Fruit fly (Drosophila melanogaster): ENCODE results near the gene CG13711.

The CG13711 gene

dm6 chr3L:4720510-4721157 is 37.0 kb upstream of the CG13711 start (continued):
- no peak for TF ChIP-seq sna (GFP tag; IDR thresholded peaks at IDR 0.05; ENCODE audit: partially characterized antibody)
- no peak for TF ChIP-seq MBD-R2 (GFP tag; IDR thresholded peaks at IDR 0.05)
- no peak for TF ChIP-seq usp (GFP tag; optimal IDR thresholded peaks at IDR 0.05)
- TF ChIP-seq CG15269 (tag; optimal IDR thresholded peaks at IDR 0.05) = peak; percentile 42
- TF ChIP-seq grau (tag; optimal IDR thresholded peaks at IDR 0.05) = peak; percentile 46
- peak; percentile 5 for TF ChIP-seq CG4424 (GFP tag; optimal IDR thresholded peaks at IDR 0.05)
- TF ChIP-seq NFAT (GFP tag; IDR thresholded peaks at IDR 0.05) = no peak
- peak; percentile 5 for TF ChIP-seq Abd-B (GFP tag; optimal IDR thresholded peaks at IDR 0.05)
- 0 out of 2 replicates have a peak, but pooled peaks have one; percentile 35 for TF ChIP-seq stc (GFP tag; IDR thresholded peaks at IDR 0.05)
- peak; percentile 19; the same call in 1 of the 2 replicates for TF ChIP-seq CG5953 (GFP tag; IDR thresholded peaks at IDR 0.05)
- peak; percentile 6; the same call in 1 of the 2 replicates for TF ChIP-seq Ada2b (GFP tag; IDR thresholded peaks at IDR 0.05)
- no peak for TF ChIP-seq sug (tag; optimal IDR thresholded peaks at IDR 0.05)
- TF ChIP-seq run (tag; optimal IDR thresholded peaks at IDR 0.05) = peak; percentile 48
- TF ChIP-seq CG17568 (GFP tag; optimal IDR thresholded peaks at IDR 0.05) = no peak
- TF ChIP-seq tgo (GFP tag; IDR thresholded peaks at IDR 0.05) = peak; percentile 46; the same call in 2 of the 3 replicates
- TF ChIP-seq ttk (GFP tag; IDR thresholded peaks at IDR 0.05) = peak; percentile 37; the same call in 1 of the 2 replicates
- no peak for TF ChIP-seq dmrt11E (tag; optimal IDR thresholded peaks at IDR 0.05)
- TF ChIP-seq yki (optimal IDR thresholded peaks at IDR 0.05) = no peak
- 0 out of 3 replicates have a peak, but pooled peaks have one; percentile 17 for TF ChIP-seq ase (GFP tag; IDR thresholded peaks at IDR 0.05)
- TF ChIP-seq maf-S (GFP tag; optimal IDR thresholded peaks at IDR 0.05) = no peak
- no peak for TF ChIP-seq aop (GFP tag; IDR thresholded peaks at IDR 0.05)
- TF ChIP-seq bsh (GFP tag; optimal IDR thresholded peaks at IDR 0.05) = peak in 1 of 2 experiments; percentile 35
- peak; percentile 23 for TF ChIP-seq CG3407 (GFP tag; optimal IDR thresholded peaks at IDR 0.05)
- TF ChIP-seq CG10366 (GFP tag; IDR thresholded peaks at IDR 0.05) = peak; percentile 32; the same call in 1 of the 2 replicates
- TF ChIP-seq cg (GFP tag; optimal IDR thresholded peaks at IDR 0.05) = no peak
- TF ChIP-seq repo (GFP tag; optimal IDR thresholded peaks at IDR 0.05) = no peak
- TF ChIP-seq CG15601 (tag; optimal IDR thresholded peaks at IDR 0.05) = no peak
- TF ChIP-seq ap (GFP tag; IDR thresholded peaks at IDR 0.05) = peak; percentile 21; the same call in 1 of the 2 replicates
- no peak for TF ChIP-seq grn (GFP tag; optimal IDR thresholded peaks at IDR 0.05)
- TF ChIP-seq dpn (GFP tag; optimal IDR thresholded peaks at IDR 0.05) = peak in 1 of 2 experiments; percentile 5
- TF ChIP-seq D19B (GFP tag; optimal IDR thresholded peaks at IDR 0.05) = no peak
- TF ChIP-seq CG12155 (GFP tag; optimal IDR thresholded peaks at IDR 0.05) = no peak
- TF ChIP-seq CG32772 (GFP tag; IDR thresholded peaks at IDR 0.05) = peak; percentile 40; the same call in 1 of the 2 replicates
- peak; percentile 55; the same call in 1 of the 2 replicates for TF ChIP-seq CG6689 (GFP tag; IDR thresholded peaks at IDR 0.05)
- TF ChIP-seq CG6654 (GFP tag; optimal IDR thresholded peaks at IDR 0.05) = no peak
- TF ChIP-seq Dll (GFP tag; IDR thresholded peaks at IDR 0.05; ENCODE audit: partially characterized antibody) = no peak
- no peak for TF ChIP-seq Dbx (GFP tag; IDR thresholded peaks at IDR 0.05)
- no peak for TF ChIP-seq prd (optimal IDR thresholded peaks at IDR 0.05)
- peak; percentile 7; the same call in 1 of the 3 replicates for TF ChIP-seq prd (GFP tag; IDR thresholded peaks at IDR 0.05)
- peak; percentile 60 for TF ChIP-seq Sox100B (GFP tag; optimal IDR thresholded peaks at IDR 0.05)
- TF ChIP-seq dysf (GFP tag; IDR thresholded peaks at IDR 0.05) = peak; percentile 71; the same call in 2 of the 3 replicates
- TF ChIP-seq sr (GFP tag; IDR thresholded peaks at IDR 0.05) = peak; percentile 83
- TF ChIP-seq CG14860 (GFP tag; IDR thresholded peaks at IDR 0.05; ENCODE audit: partially characterized antibody) = no peak
- TF ChIP-seq bab2 (GFP tag; optimal IDR thresholded peaks at IDR 0.05) = peak; percentile 11
- TF ChIP-seq Dek (tag; optimal IDR thresholded peaks at IDR 0.05) = no peak
- peak; percentile 44; the same call in 1 of the 2 replicates for TF ChIP-seq E2f1 (GFP tag; IDR thresholded peaks at IDR 0.05)
- TF ChIP-seq PHDP (tag; optimal IDR thresholded peaks at IDR 0.05) = peak; percentile 34
- TF ChIP-seq CG7839 (tag; optimal IDR thresholded peaks at IDR 0.05) = peak; percentile 56
- TF ChIP-seq Dfd (GFP tag; optimal IDR thresholded peaks at IDR 0.05) = no peak
- peak; percentile 27 for TF ChIP-seq CG17385 (GFP tag; optimal IDR thresholded peaks at IDR 0.05)
